Worm (Caenorhabditis elegans) whole organism, L2 larva: ENCODE data around the gene F08B4.8.
A peak's percentile ranks its signal among the peaks of the same experiment; 100 is the strongest.

Experiments
- C34F6.9 ChIP-seq: fragments of 150-350 bp; optimal IDR thresholded peaks from 2 replicates; lab custom pipeline; 2014; ENCODE audit warnings: missing biosample characterization, missing genetic modification characterization
- Y55F3AM.14 ChIP-seq: fragments of 200-800 bp; sonication (Bioruptor generic); optimal IDR thresholded peaks from 2 replicates; lab custom pipeline; 2018; ENCODE audit warnings: mild to moderate bottlenecking, missing genetic modification characterization, missing compliant biosample characterization
- ZK546.5 ChIP-seq: sonication (generic microtip); optimal IDR thresholded peaks from 2 replicates; lab custom pipeline; 2017; ENCODE audit warnings: missing biosample characterization, missing genetic modification characterization
- alr-1 ChIP-seq: fragments of 150-350 bp; optimal IDR thresholded peaks from 2 replicates; lab custom pipeline; 2014; ENCODE audit warnings: missing biosample characterization, missing genetic modification characterization
- aly-2 ChIP-seq: fragments of 150-350 bp; optimal IDR thresholded peaks from 2 replicates; lab custom pipeline; 2014; ENCODE audit warnings: missing biosample characterization, missing genetic modification characterization
- ceh-16 ChIP-seq: fragments of 150-350 bp; optimal IDR thresholded peaks from 2 replicates; lab custom pipeline; 2014; ENCODE audit warnings: missing biosample characterization, missing genetic modification characterization
- crh-2 ChIP-seq: sonication (generic microtip); optimal IDR thresholded peaks from 2 replicates; lab custom pipeline; 2017; ENCODE audit warnings: missing biosample characterization, missing genetic modification characterization
- dmd-4 ChIP-seq: sonication (generic microtip); optimal IDR thresholded peaks from 2 replicates; lab custom pipeline; 2017; ENCODE audit warnings: missing biosample characterization, missing genetic modification characterization
- egl-27 ChIP-seq: sonication (generic microtip); optimal IDR thresholded peaks from 3 replicates; lab custom pipeline; 2017; ENCODE audit warnings: missing biosample characterization, missing genetic modification reagents, missing genetic modification characterization
- elt-1 ChIP-seq: fragments of 150-350 bp; optimal IDR thresholded peaks from 2 replicates; lab custom pipeline; 2014; ENCODE audit warnings: missing biosample characterization, missing genetic modification characterization
- fos-1 ChIP-seq: fragments of 150-350 bp; optimal IDR thresholded peaks from 2 replicates; lab custom pipeline; 2014; ENCODE audit warnings: missing biosample characterization, missing genetic modification characterization
- gmeb-1 ChIP-seq: fragments of 150-350 bp; optimal IDR thresholded peaks from 2 replicates; lab custom pipeline; 2014; ENCODE audit warnings: missing biosample characterization, missing genetic modification characterization
- lin-11 ChIP-seq: fragments of 150-350 bp; sonication (generic microtip); optimal IDR thresholded peaks from 2 replicates; lab custom pipeline; 2014; ENCODE audit warnings: missing biosample characterization, missing genetic modification characterization, inconsistent platforms, mixed read lengths
- lin-13 ChIP-seq: fragments of 150-350 bp; optimal IDR thresholded peaks from 2 replicates; lab custom pipeline; 2014; ENCODE audit warnings: missing biosample characterization, missing genetic modification reagents, missing genetic modification characterization
- lin-39 ChIP-seq: fragments of 150-350 bp; optimal IDR thresholded peaks from 2 replicates; lab custom pipeline; 2014; ENCODE audit warnings: missing biosample characterization, missing genetic modification reagents, missing genetic modification characterization
- mbf-1 ChIP-seq: sonication (generic microtip); optimal IDR thresholded peaks from 2 replicates; lab custom pipeline; 2017; ENCODE audit warnings: missing biosample characterization, missing genetic modification characterization
- mdl-1 ChIP-seq, 2 experiments: fragments of 150-350 bp in 1 of 2; sonication (generic microtip) in 1 of 2; optimal IDR thresholded peaks; 2 replicates each; lab custom pipeline; 2017; ENCODE audit warnings: missing biosample characterization in 2 of 2, missing genetic modification characterization in 2 of 2
- nhr-10 ChIP-seq: sonication (generic microtip); optimal IDR thresholded peaks from 2 replicates; lab custom pipeline; 2017; ENCODE audit warnings: missing biosample characterization, missing genetic modification characterization
- nhr-11 ChIP-seq: fragments of 150-350 bp; optimal IDR thresholded peaks from 2 replicates; lab custom pipeline; 2014; ENCODE audit warnings: missing biosample characterization, missing genetic modification characterization
- nhr-21 ChIP-seq: fragments of 150-350 bp; optimal IDR thresholded peaks from 2 replicates; lab custom pipeline; 2014; ENCODE audit warnings: missing biosample characterization, missing genetic modification characterization
- nhr-23 ChIP-seq: fragments of 150-350 bp; optimal IDR thresholded peaks from 2 replicates; lab custom pipeline; 2014; ENCODE audit warnings: missing biosample characterization, missing genetic modification reagents, missing genetic modification characterization
- nhr-237 ChIP-seq: fragments of 150-350 bp; optimal IDR thresholded peaks from 2 replicates; lab custom pipeline; 2014; ENCODE audit warnings: missing biosample characterization, missing genetic modification characterization
- nhr-25 ChIP-seq: fragments of 150-350 bp; sonication (generic microtip); optimal IDR thresholded peaks from 3 replicates; lab custom pipeline; 2014; ENCODE audit warnings: missing biosample characterization, missing genetic modification characterization
- nhr-6 ChIP-seq: fragments of 150-350 bp; optimal IDR thresholded peaks from 2 replicates; lab custom pipeline; 2014; ENCODE audit warnings: missing biosample characterization, missing genetic modification characterization
- nhr-77 ChIP-seq: fragments of 150-350 bp; optimal IDR thresholded peaks from 2 replicates; lab custom pipeline; 2014; ENCODE audit warnings: missing biosample characterization, missing genetic modification characterization
- peb-1 ChIP-seq: fragments of 150-350 bp; optimal IDR thresholded peaks from 2 replicates; lab custom pipeline; 2014; ENCODE audit warnings: missing biosample characterization, missing genetic modification characterization
- sem-4 ChIP-seq: fragments of 150-350 bp; optimal IDR thresholded peaks from 2 replicates; lab custom pipeline; 2014; ENCODE audit warnings: missing biosample characterization, missing genetic modification reagents, missing genetic modification characterization
- skn-1 ChIP-seq: sonication (generic microtip); optimal IDR thresholded peaks from 2 replicates; lab custom pipeline; 2017; ENCODE audit warnings: missing biosample characterization, missing genetic modification characterization
- sma-9 ChIP-seq, 2 experiments: fragments of 150-350 bp in 1 of 2; sonication (generic microtip) in 1 of 2; optimal IDR thresholded peaks; 2 replicates each; lab custom pipeline; 2014 to 2016; ENCODE audit warnings: missing genetic modification characterization in 2 of 2, mild to moderate bottlenecking in 1 of 2, missing biosample characterization in 1 of 2, missing compliant biosample characterization in 1 of 2, missing genetic modification reagents in 1 of 2, moderate library complexity in 1 of 2
- snpc-4 ChIP-seq: fragments of 150-350 bp; optimal IDR thresholded peaks from 2 replicates; lab custom pipeline; 2014; ENCODE audit warnings: missing biosample characterization, missing genetic modification characterization
- unc-39 ChIP-seq: fragments of 150-350 bp; optimal IDR thresholded peaks from 2 replicates; lab custom pipeline; 2014; ENCODE audit warnings: missing biosample characterization, missing genetic modification characterization
- unc-55 ChIP-seq: fragments of 150-350 bp; sonication (generic microtip); optimal IDR thresholded peaks from 3 replicates; lab custom pipeline; 2014; ENCODE audit warnings: missing biosample characterization, missing genetic modification reagents, missing genetic modification characterization
- ztf-1 ChIP-seq: fragments of 200-800 bp; sonication (Bioruptor generic); conservative IDR thresholded peaks from 2 replicates; pipeline ENCODE4 v1.3.6; 2022; ENCODE audit warnings: missing genetic modification characterization, missing compliant biosample characterization
- ztf-11 ChIP-seq: sonication (generic microtip); optimal IDR thresholded peaks from 2 replicates; lab custom pipeline; 2017; ENCODE audit warnings: missing biosample characterization, missing genetic modification characterization
- ztf-4 ChIP-seq: fragments of 150-350 bp; optimal IDR thresholded peaks from 2 replicates; lab custom pipeline; 2014; ENCODE audit warnings: missing biosample characterization, missing genetic modification characterization

F08B4.8 gene

DNA sequence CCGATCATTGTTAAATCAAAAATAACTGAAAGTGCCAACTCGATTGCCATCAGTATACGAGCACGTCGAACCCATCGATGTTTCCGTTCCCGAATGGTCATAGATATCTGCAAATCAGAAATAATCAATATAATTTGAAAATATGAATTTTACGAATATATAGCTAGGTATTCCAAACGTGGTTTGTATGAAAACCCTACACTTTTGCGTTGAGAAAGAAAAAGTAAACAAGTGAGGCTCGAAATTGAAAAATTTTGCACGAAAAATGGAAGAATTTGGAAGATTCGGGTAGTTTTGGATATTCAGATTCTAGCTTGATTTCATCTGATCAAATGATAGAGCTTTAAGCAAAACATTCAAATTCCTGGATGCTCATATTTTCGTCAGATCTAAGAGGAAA is 38.6 kb upstream of the F08B4.8 start, which contains the start of gene F42A9.9:
F42A9.9 (minus strand) TSS at position 101 of the 400 bp plus-strand sequence.
- TF ChIP-seq Y55F3AM.14 (no peak), gmeb-1 (tag; lab: Kevin White, UChicago) (no peak), ztf-11 (no peak)

- no peak for TF ChIP-seq nhr-6
- no peak for TF ChIP-seq egl-27 (tag; lab: Kevin White, UChicago)
- no peak for TF ChIP-seq nhr-23 (tag; lab: Kevin White, UChicago)
These were observed 33.0 kb upstream of the F08B4.8 start, which contains the start of gene C49C8.3 for ce11 chrIV:8644432-8644831. C49C8.3 (plus strand) TSS chrIV:8644732.

DNA sequence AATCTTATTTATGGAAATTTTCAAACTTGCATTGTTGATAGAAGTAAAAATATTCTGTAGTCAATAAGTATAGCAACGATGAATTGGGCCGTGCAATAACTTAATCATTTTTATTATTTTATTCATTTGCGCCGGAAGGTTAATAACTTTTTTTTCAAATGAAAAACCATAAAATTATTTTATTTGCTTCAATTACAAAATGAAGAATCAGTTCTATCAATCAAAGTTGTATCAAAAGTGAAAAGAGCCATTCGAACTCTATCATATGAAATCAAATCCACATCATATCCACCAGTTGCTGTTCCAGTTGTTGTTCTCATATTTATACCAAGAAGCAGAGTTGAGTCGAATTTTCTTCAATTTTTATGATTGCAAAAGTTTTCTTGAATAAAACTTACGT is 28.9 kb upstream of the F08B4.8 start, which contains the start of gene cyp-33E1:
cyp-33E1 (minus strand) TSS at position 101 of the 400 bp plus-strand sequence.
- no peak for TF ChIP-seq ztf-1 (GFP tag; lab: Robert Waterston, UW)

ce11 chrIV:8650696-8651095 is 26.7 kb upstream of the F08B4.8 start, which contains the start of gene C49C8.2:
C49C8.2 (plus strand) TSS chrIV:8651088.
- TF ChIP-seq fos-1 = peak; percentile 55
- TF ChIP-seq nhr-25 (tag; lab: Kevin White, UChicago) = no peak
- no peak for TF ChIP-seq ZK546.5 (tag; lab: Kevin White, UChicago)
- TF ChIP-seq lin-39 (tag; lab: Kevin White, UChicago) = no peak
- no peak for TF ChIP-seq dmd-4 (tag; lab: Kevin White, UChicago)
- peak; percentile 20 for TF ChIP-seq C34F6.9 (tag; lab: Kevin White, UChicago)
- peak; percentile 57 for TF ChIP-seq skn-1 (tag; lab: Kevin White, UChicago)
- TF ChIP-seq nhr-23 (tag; lab: Kevin White, UChicago) = no peak
- no peak for TF ChIP-seq ztf-11
- peak; percentile 17 for TF ChIP-seq gmeb-1 (tag; lab: Kevin White, UChicago)
- no peak for TF ChIP-seq sma-9 (GFP tag; optimal IDR thresholded peaks at IDR 0.05; lab: Kevin White, UChicago)
- TF ChIP-seq sma-9 (tag; optimal IDR thresholded peaks at IDR 0.05; lab: Kevin White, UChicago) = no peak
- TF ChIP-seq crh-2 (tag; lab: Kevin White, UChicago) = peak; percentile 20
- no peak for TF ChIP-seq sem-4 (tag; lab: Kevin White, UChicago)

DNA sequence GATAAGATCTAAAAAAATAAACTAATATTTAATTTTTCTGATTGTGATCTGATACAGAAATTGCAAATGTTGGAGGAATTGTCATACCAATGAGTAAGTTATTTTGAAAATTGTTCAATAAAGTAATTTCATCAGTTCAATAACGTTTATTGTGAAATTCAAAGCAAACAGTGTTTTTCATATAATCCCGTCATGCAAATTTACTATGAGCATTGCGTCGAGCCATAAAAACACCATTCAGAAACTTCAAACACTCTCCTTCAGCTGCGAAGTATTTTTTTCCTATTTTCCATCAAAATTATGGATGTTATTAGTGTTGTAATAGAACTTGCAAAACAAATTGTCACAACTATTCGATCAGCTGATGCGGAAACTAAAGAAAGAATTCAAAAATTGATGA is 25.6 kb upstream of the F08B4.8 start, which contains the start of gene C49C8.8:
C49C8.8 (plus strand) TSS at position 301 of the 400 bp plus-strand sequence.
- TF ChIP-seq mdl-1 (tag; optimal IDR thresholded peaks at IDR 0.05; lab: Kevin White, UChicago) = no peak
- no peak for TF ChIP-seq nhr-10
- no peak for TF ChIP-seq lin-13
- no peak for TF ChIP-seq fos-1
- TF ChIP-seq alr-1 = no peak
- TF ChIP-seq elt-1 = no peak
- no peak for TF ChIP-seq aly-2
- no peak for TF ChIP-seq lin-11 (tag; lab: Kevin White, UChicago)
- no peak for TF ChIP-seq unc-39 (tag; lab: Kevin White, UChicago)
- no peak for TF ChIP-seq snpc-4 (tag; lab: Kevin White, UChicago)
- TF ChIP-seq unc-55 (GFP tag; lab: Kevin White, UChicago) = no peak

DNA sequence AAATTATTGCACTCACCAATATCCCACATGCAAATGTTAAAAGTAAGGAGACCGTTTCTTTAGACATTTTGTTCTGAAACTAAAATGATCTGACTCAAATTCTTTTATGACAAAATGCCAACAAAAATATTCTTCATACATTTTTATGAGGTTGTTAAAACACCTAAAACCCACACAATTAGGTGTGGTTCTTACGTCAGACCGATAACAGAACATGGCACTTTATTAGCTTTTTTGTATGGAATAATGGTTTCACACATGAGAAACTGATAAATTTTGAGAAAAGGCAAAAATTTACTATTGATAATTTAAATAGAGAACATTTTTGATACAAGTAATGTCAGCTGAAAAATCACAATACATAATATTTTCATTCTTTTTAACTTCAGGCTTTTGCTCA is 23.8 kb upstream of the F08B4.8 start, which contains the start of gene C49C8.5:
C49C8.5 (minus strand) TSS at position 73 of the 400 bp plus-strand sequence.
- peak; percentile 42 for TF ChIP-seq fos-1
- TF ChIP-seq gmeb-1 (tag; lab: Kevin White, UChicago) = no peak
- TF ChIP-seq, all 48 proteins: peak for 1

DNA sequence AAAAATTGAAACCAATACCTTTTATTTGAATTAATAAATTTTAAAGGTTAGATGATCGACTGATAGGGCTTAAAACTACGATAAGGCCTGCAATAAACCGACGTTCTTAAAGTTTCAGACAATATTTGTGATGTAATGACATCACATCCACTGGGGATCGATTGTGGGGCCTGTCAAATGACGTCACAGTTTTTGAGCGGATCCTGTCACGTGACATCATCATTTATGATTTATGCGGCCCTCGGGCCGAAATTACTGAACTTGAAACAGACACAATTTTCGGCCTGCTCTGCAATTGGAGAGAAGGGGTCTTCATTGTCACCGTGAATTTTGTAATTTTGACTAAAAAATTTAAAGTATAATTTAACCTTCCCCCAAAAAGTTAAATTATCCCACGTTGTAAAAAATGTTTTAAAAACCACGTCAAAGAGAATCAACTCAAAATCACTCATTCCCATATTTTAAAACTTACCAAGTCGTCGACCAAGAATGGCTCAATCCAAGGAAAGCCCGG is 23.2 kb upstream of the F08B4.8 start, which contains the start of gene C49C8.1:
C49C8.1 (plus strand) TSS at position 464 of the 514 bp plus-strand sequence.
- no peak for TF ChIP-seq nhr-10
- TF ChIP-seq nhr-21 (tag; lab: Kevin White, UChicago) = no peak
- TF ChIP-seq nhr-11 (tag; lab: Kevin White, UChicago) = no peak
- no peak for TF ChIP-seq ztf-11
- no peak for TF ChIP-seq lin-39 (tag; lab: Kevin White, UChicago)
- TF ChIP-seq ceh-16 (tag; lab: Kevin White, UChicago) = no peak
- TF ChIP-seq peb-1 (tag; lab: Kevin White, UChicago) = no peak
- no peak for TF ChIP-seq sem-4 (tag; lab: Kevin White, UChicago)
- TF ChIP-seq nhr-77 (tag; lab: Kevin White, UChicago) = no peak
- no peak for TF ChIP-seq snpc-4 (tag; lab: Kevin White, UChicago)
- TF ChIP-seq mbf-1 (tag; lab: Kevin White, UChicago) = no peak
- TF ChIP-seq ztf-4 (tag; lab: Kevin White, UChicago) = no peak
- no peak for TF ChIP-seq nhr-237 (tag; lab: Kevin White, UChicago)
- no peak for TF ChIP-seq nhr-25 (tag; lab: Kevin White, UChicago)
- TF ChIP-seq, all 48 proteins: peak for 0
